Worm (Caenorhabditis elegans): ENCODE measurements around the gene zhit-2.

- TF ChIP-seq W03F9.2 (tag; optimal IDR thresholded peaks at IDR 0.05) (peak; percentile 68), dao-5 (tag; optimal IDR thresholded peaks at IDR 0.05) (no peak)
These were observed 6.5 kb downstream of the zhit-2 start for ce11 chrIII:4237660-4238059.

Measured in whole organism, L4/young adult.